Worm (Caenorhabditis elegans) whole organism, L1 larva: ENCODE results near the gene spig-8.
A peak's percentile ranks its signal among the peaks of the same experiment; 100 is the strongest.

Source experiments
- F16B12.6 ChIP-seq: fragments of 150-350 bp; optimal IDR thresholded peaks from 2 replicates; lab custom pipeline; 2014; ENCODE audit warnings: missing biosample characterization, missing genetic modification characterization
- aha-1 ChIP-seq: fragments of 150-350 bp; optimal IDR thresholded peaks from 2 replicates; lab custom pipeline; 2014; ENCODE audit warnings: missing biosample characterization, missing genetic modification characterization
- alr-1 ChIP-seq: fragments of 200-800 bp; sonication (Bioruptor generic); optimal IDR thresholded peaks from 2 replicates; lab custom pipeline; 2018; ENCODE audit warnings: borderline replicate concordance, mild to moderate bottlenecking, missing genetic modification characterization, missing compliant biosample characterization
- ama-1 ChIP-seq: fragments of 150-350 bp; optimal IDR thresholded peaks from 2 replicates; lab custom pipeline; 2014
- blmp-1 ChIP-seq: fragments of 150-350 bp; optimal IDR thresholded peaks from 2 replicates; lab custom pipeline; 2014; ENCODE audit warnings: missing biosample characterization, missing genetic modification characterization
- ceh-63 ChIP-seq: fragments of 200-800 bp; sonication (Bioruptor generic); optimal IDR thresholded peaks from 2 replicates; lab custom pipeline; 2018; ENCODE audit warnings: mild to moderate bottlenecking, missing genetic modification characterization, missing compliant biosample characterization
- ceh-8 ChIP-seq: fragments of 200-800 bp; sonication (Bioruptor generic); optimal IDR thresholded peaks from 2 replicates; lab custom pipeline; 2018; ENCODE audit warnings: mild to moderate bottlenecking, missing genetic modification characterization, moderate library complexity, missing compliant biosample characterization
- ceh-82 ChIP-seq, 3 experiments: fragments of 150-350 bp in 1 of 3; sonication (generic microtip) in 2 of 3; optimal IDR thresholded peaks; 2 replicates each; lab custom pipeline; 2014 to 2017; ENCODE audit warnings: missing biosample characterization in 3 of 3, missing genetic modification characterization in 3 of 3
- ceh-88 ChIP-seq: fragments of 200-800 bp; sonication (Bioruptor generic); IDR thresholded peaks from 2 replicates; pipeline ENCODE4 v1.3.6; 2022; ENCODE audit warnings: missing genetic modification characterization, missing compliant biosample characterization
- ces-1 ChIP-seq: fragments of 150-350 bp; optimal IDR thresholded peaks from 2 replicates; lab custom pipeline; 2014; ENCODE audit warnings: missing biosample characterization, missing genetic modification reagents, missing genetic modification characterization
- efl-1 ChIP-seq, 4 experiments: fragments of 150-350 bp; optimal IDR thresholded peaks in 3 of 4; peaks in 1 of 4; 1 replicate in 1 of 4; 2 replicates in 3 of 4; lab custom pipeline; 2014; ENCODE audit warnings: missing biosample characterization in 2 of 4, missing genetic modification characterization in 2 of 4, missing genetic modification reagents in 2 of 4
- egl-13 ChIP-seq: sonication (generic microtip); optimal IDR thresholded peaks from 2 replicates; lab custom pipeline; 2016; ENCODE audit warnings: missing genotype, missing genetic modification reagents, missing genetic modification characterization, missing compliant biosample characterization
- egl-27 ChIP-seq, 2 experiments: fragments of 150-350 bp in 1 of 2; sonication (generic microtip); optimal IDR thresholded peaks; 3 replicates each; lab custom pipeline; 2017 to 2018; ENCODE audit warnings: missing biosample characterization in 2 of 2, missing genetic modification characterization in 2 of 2, missing genetic modification reagents in 2 of 2
- elt-2 ChIP-seq: sonication (generic microtip); optimal IDR thresholded peaks from 2 replicates; lab custom pipeline; 2016; ENCODE audit warnings: missing genetic modification characterization, mild to moderate bottlenecking, inconsistent platforms, missing compliant biosample characterization, missing genetic modification reagents
- fkh-4 ChIP-seq: sonication (generic microtip); optimal IDR thresholded peaks from 2 replicates; lab custom pipeline; 2016; ENCODE audit warnings: missing compliant biosample characterization, missing genetic modification characterization, borderline replicate concordance
- fkh-8 ChIP-seq: sonication (generic microtip); optimal IDR thresholded peaks from 2 replicates; lab custom pipeline; 2016; ENCODE audit warnings: mild to moderate bottlenecking, missing genetic modification characterization, missing compliant biosample characterization
- fos-1 ChIP-seq: fragments of 150-350 bp; optimal IDR thresholded peaks from 2 replicates; lab custom pipeline; 2014; ENCODE audit warnings: missing biosample characterization, missing genetic modification characterization
- grh-1 ChIP-seq: fragments of 200-800 bp; sonication (Bioruptor generic); IDR thresholded peaks from 2 replicates; pipeline ENCODE4 v1.3.6; 2022; ENCODE audit warnings: missing genetic modification reagents, missing genetic modification characterization, missing compliant biosample characterization
- hlh-4 ChIP-seq: sonication (generic microtip); optimal IDR thresholded peaks from 2 replicates; lab custom pipeline; 2016; ENCODE audit warnings: mild to moderate bottlenecking, missing genetic modification characterization, missing compliant biosample characterization
- hpl-2 ChIP-seq: fragments of 150-350 bp; optimal IDR thresholded peaks from 2 replicates; lab custom pipeline; 2014; ENCODE audit warnings: missing biosample characterization, missing genetic modification reagents, missing genetic modification characterization
- irx-1 ChIP-seq: sonication (generic microtip); optimal IDR thresholded peaks from 2 replicates; lab custom pipeline; 2016; ENCODE audit warnings: missing genetic modification characterization, missing compliant biosample characterization
- isw-1 ChIP-seq: fragments of 200-800 bp; sonication (Bioruptor generic); IDR thresholded peaks from 2 replicates; pipeline ENCODE4 v1.3.6; 2022; ENCODE audit warnings: missing genetic modification characterization, missing compliant biosample characterization
- lin-13 ChIP-seq: fragments of 150-350 bp; optimal IDR thresholded peaks from 2 replicates; lab custom pipeline; 2014; ENCODE audit warnings: missing biosample characterization, missing genetic modification reagents, missing genetic modification characterization
- lin-14 ChIP-seq: fragments of 200-800 bp; sonication (Bioruptor generic); optimal IDR thresholded peaks from 2 replicates; lab custom pipeline; 2018; ENCODE audit warnings: mild to moderate bottlenecking, missing genetic modification characterization, moderate library complexity, missing compliant biosample characterization
- lin-35 ChIP-seq, 2 experiments: fragments of 150-350 bp; optimal IDR thresholded peaks; 2 replicates each; lab custom pipeline; 2014; ENCODE audit warnings: missing biosample characterization in 2 of 2, missing genetic modification characterization in 2 of 2, missing genetic modification reagents in 2 of 2
- lir-3 ChIP-seq: sonication (generic microtip); optimal IDR thresholded peaks from 2 replicates; lab custom pipeline; 2016; ENCODE audit warnings: mild to moderate bottlenecking, missing genetic modification characterization, moderate library complexity, missing compliant biosample characterization; ENCODE audit not compliant: poor library complexity
- lsy-2 ChIP-seq, 2 experiments: fragments of 150-350 bp; optimal IDR thresholded peaks; 2 replicates each; lab custom pipeline; 2014; ENCODE audit warnings: missing biosample characterization in 2 of 2, missing genetic modification characterization in 2 of 2
- nhr-11 ChIP-seq: fragments of 150-350 bp; optimal IDR thresholded peaks from 2 replicates; lab custom pipeline; 2014; ENCODE audit warnings: missing biosample characterization, missing genetic modification characterization
- nhr-77 ChIP-seq: fragments of 150-350 bp; optimal IDR thresholded peaks from 2 replicates; lab custom pipeline; 2014; ENCODE audit warnings: missing biosample characterization, missing genetic modification characterization
- pax-3 ChIP-seq: fragments of 200-800 bp; sonication (Bioruptor generic); optimal IDR thresholded peaks from 2 replicates; lab custom pipeline; 2018; ENCODE audit warnings: mild to moderate bottlenecking, missing genetic modification characterization, moderate library complexity, missing compliant biosample characterization
- pqm-1 ChIP-seq: sonication (generic microtip); optimal IDR thresholded peaks from 3 replicates; lab custom pipeline; 2017; ENCODE audit warnings: missing biosample characterization, missing genetic modification characterization
- skn-1 ChIP-seq: fragments of 150-350 bp; optimal IDR thresholded peaks from 2 replicates; lab custom pipeline; 2014; ENCODE audit warnings: missing biosample characterization, missing genetic modification characterization
- snpc-4 ChIP-seq: fragments of 150-350 bp; optimal IDR thresholded peaks from 2 replicates; lab custom pipeline; 2014; ENCODE audit warnings: missing biosample characterization, missing genetic modification characterization
- swsn-7 ChIP-seq: sonication (generic microtip); optimal IDR thresholded peaks from 2 replicates; lab custom pipeline; 2016; ENCODE audit warnings: missing genetic modification characterization, missing compliant biosample characterization
- tbx-2 ChIP-seq: sonication (generic microtip); optimal IDR thresholded peaks from 2 replicates; lab custom pipeline; 2016; ENCODE audit warnings: missing genetic modification characterization, missing compliant biosample characterization
- unc-130 ChIP-seq: fragments of 150-350 bp; optimal IDR thresholded peaks from 2 replicates; lab custom pipeline; 2017; ENCODE audit warnings: missing biosample characterization, missing genetic modification characterization, inconsistent platforms
- unc-30 ChIP-seq: sonication (generic microtip); optimal IDR thresholded peaks from 2 replicates; lab custom pipeline; 2017; ENCODE audit warnings: missing biosample characterization, missing genetic modification characterization
- unc-62 ChIP-seq: fragments of 150-350 bp; optimal IDR thresholded peaks from 2 replicates; lab custom pipeline; 2014; ENCODE audit warnings: missing biosample characterization, missing genetic modification reagents, missing genetic modification characterization
- unc-86 ChIP-seq: sonication (generic microtip); optimal IDR thresholded peaks from 2 replicates; lab custom pipeline; 2016; ENCODE audit warnings: missing genetic modification characterization, missing compliant biosample characterization
- vab-15 ChIP-seq: sonication (generic microtip); optimal IDR thresholded peaks from 2 replicates; lab custom pipeline; 2017; ENCODE audit warnings: missing genotype, mild to moderate bottlenecking, missing genetic modification characterization, missing compliant biosample characterization
- xbp-1 ChIP-seq: sonication (generic microtip); optimal IDR thresholded peaks from 2 replicates; lab custom pipeline; 2016; ENCODE audit warnings: missing genetic modification characterization, missing compliant biosample characterization
- zag-1 ChIP-seq: fragments of 150-350 bp; optimal IDR thresholded peaks from 2 replicates; lab custom pipeline; 2014; ENCODE audit warnings: missing biosample characterization, missing genetic modification characterization
- ztf-11 ChIP-seq, 2 experiments: sonication (generic microtip); optimal IDR thresholded peaks; 2 replicates each; lab custom pipeline; 2016 to 2017; ENCODE audit warnings: missing genetic modification characterization in 2 of 2, missing biosample characterization in 1 of 2, missing compliant biosample characterization in 1 of 2

The spig-8 gene

ce11 chrV:7062790-7063189 is 8.1 kb downstream of the spig-8 start, which contains the start of gene tmem-258:
Gene tmem-258 (plus strand): TSS chrV:7063174.
- TF ChIP-seq snpc-4 (tag; lab: Kevin White, UChicago): peak; percentile 42

ce11 chrV:7065226-7065625 is 10.5 kb downstream of the spig-8 start, which contains the start of gene Y57E12AR.1:
Gene Y57E12AR.1 (minus strand): TSS chrV:7065326.
- TF ChIP-seq egl-13 (no peak), irx-1 (tag; lab: Kevin White, UChicago) (no peak), pax-3 (no peak), hpl-2 (GFP tag; lab: Kevin White, UChicago) (no peak), alr-1 (tag; lab: Kevin White, UChicago) (no peak), lin-13 (GFP tag; lab: Kevin White, UChicago) (no peak), ceh-63 (GFP tag; lab: Kevin White, UChicago) (no peak), ama-1 (no peak), nhr-11 (tag; lab: Kevin White, UChicago) (no peak), isw-1 (GFP tag; lab: Robert Waterston, UW) (no peak), lir-3 (tag; lab: Kevin White, UChicago) (no peak), ztf-11 (tag; optimal IDR thresholded peaks at IDR 0.05; lab: Kevin White, UChicago) (no peak), grh-1 (no peak), lsy-2 (tag; optimal IDR thresholded peaks at IDR 0.05; lab: Kevin White, UChicago) (no peak), efl-1 (optimal IDR thresholded peaks at IDR 0.05; lab: Kevin White, UChicago) (no peak), efl-1 (GFP tag; optimal IDR thresholded peaks at IDR 0.05 in 1 of 2; lab: Kevin White, UChicago) (no peak), ceh-88 (no peak), ces-1 (GFP tag; lab: Kevin White, UChicago) (no peak), xbp-1 (tag; lab: Kevin White, UChicago) (no peak)

ce11 chrV:7068861-7069260 is 14.2 kb downstream of the spig-8 start:
- TF ChIP-seq hlh-4 (no peak), lsy-2 (tag; optimal IDR thresholded peaks at IDR 0.05; lab: Kevin White, UChicago) (no peak), unc-62 (no peak), blmp-1 (peak; percentile 82), ztf-11 (tag; optimal IDR thresholded peaks at IDR 0.05; lab: Kevin White, UChicago) (no peak), unc-130 (no peak), isw-1 (GFP tag; lab: Robert Waterston, UW) (no peak), vab-15 (no peak)

ce11 chrV:7069605-7070004 is 14.9 kb downstream of the spig-8 start:
- no peak for TF ChIP-seq nhr-77
- no peak for TF ChIP-seq efl-1 (optimal IDR thresholded peaks at IDR 0.05; lab: Kevin White, UChicago)
- peak in 1 of 2 experiments; percentile 85 for TF ChIP-seq efl-1 (GFP tag; optimal IDR thresholded peaks at IDR 0.05 in 1 of 2; lab: Kevin White, UChicago)

- TF ChIP-seq skn-1 (tag; lab: Kevin White, UChicago): no peak
- peak; percentile 4 for TF ChIP-seq lin-14 (GFP tag; lab: Kevin White, UChicago)
Observed at ce11 chrV:7072309-7072708, 17.6 kb downstream of the spig-8 start, which contains the start of gene F27B10.1. Gene F27B10.1 (plus strand): TSS chrV:7072609.

- TF ChIP-seq alr-1 (tag; lab: Kevin White, UChicago) (no peak), unc-30 (tag; lab: Kevin White, UChicago) (no peak), vab-15 (no peak), aha-1 (no peak), tbx-2 (tag; lab: Kevin White, UChicago) (no peak), swsn-7 (tag; lab: Kevin White, UChicago) (no peak), F16B12.6 (tag; lab: Kevin White, UChicago) (no peak), lin-35 (GFP tag; optimal IDR thresholded peaks at IDR 0.05; lab: Kevin White, UChicago) (no peak), zag-1 (tag; lab: Kevin White, UChicago) (no peak), fkh-4 (no peak), pax-3 (no peak), pqm-1 (tag; lab: Kevin White, UChicago) (peak; percentile 48), unc-86 (tag; lab: Kevin White, UChicago) (no peak), fos-1 (tag; lab: Kevin White, UChicago) (no peak), egl-27 (tag; optimal IDR thresholded peaks at IDR 0.05; lab: Kevin White, UChicago) (no peak), ceh-8 (GFP tag; lab: Kevin White, UChicago) (no peak), ceh-82 (tag; optimal IDR thresholded peaks at IDR 0.05; lab: Kevin White, UChicago) (no peak), lin-14 (GFP tag; lab: Kevin White, UChicago) (no peak), lsy-2 (tag; optimal IDR thresholded peaks at IDR 0.05; lab: Kevin White, UChicago) (no peak), lir-3 (tag; lab: Kevin White, UChicago) (no peak), fkh-8 (tag; lab: Kevin White, UChicago) (no peak), elt-2 (peak; percentile 18)
Observed at ce11 chrV:7075646-7076045, 20.9 kb downstream of the spig-8 start, which contains the start of gene npa-1. Gene npa-1 (plus strand): TSS chrV:7075787.
